Fruit fly (Drosophila melanogaster): ENCODE measurements around the gene Tsp3A.

The Tsp3A gene

DNA sequence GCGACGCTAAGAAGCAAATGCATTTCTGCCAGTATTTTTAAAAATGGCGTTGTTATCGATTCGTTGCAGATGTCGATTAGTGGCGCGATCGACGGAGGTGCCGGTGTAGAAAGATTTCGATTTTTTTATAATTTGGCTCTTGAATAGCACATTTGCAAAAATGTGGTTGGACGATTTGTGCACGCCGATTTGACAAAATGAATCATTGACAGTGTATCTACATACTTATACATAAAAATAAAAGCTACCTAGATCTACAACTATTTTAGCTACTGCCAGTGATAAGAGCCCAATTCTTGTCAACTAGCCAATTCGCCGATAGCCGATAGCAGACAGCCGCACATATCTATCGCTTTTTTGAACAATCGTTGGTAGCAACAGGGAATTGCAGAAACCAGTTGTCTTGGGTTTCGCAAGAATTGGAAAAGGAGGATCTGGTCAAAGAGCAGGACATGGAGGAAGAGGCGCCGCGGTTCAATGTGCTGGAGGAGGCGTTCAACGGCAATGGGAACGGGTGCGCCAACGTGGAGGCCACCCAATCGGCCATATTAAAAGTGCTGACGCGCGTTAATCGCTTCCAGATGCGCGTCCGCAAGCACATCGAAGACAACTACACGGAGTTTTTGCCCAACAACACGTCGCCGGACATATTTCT is 15.6 kb downstream of the Tsp3A start, which contains the start of the genes Klp3A and Zw10 (continued):
- TF ChIP-seq sisA (GFP tag; IDR thresholded peaks at IDR 0.05) (no peak), fu2 (GFP tag; optimal IDR thresholded peaks at IDR 0.05) (no peak), nom (GFP tag; optimal IDR thresholded peaks at IDR 0.05) (peak; percentile 6), Sox100B (GFP tag; optimal IDR thresholded peaks at IDR 0.05) (no peak), Med (GFP tag) (peak; percentile 85), zen (tag; optimal IDR thresholded peaks at IDR 0.05) (peak; percentile 2), mld (GFP tag; IDR thresholded peaks at IDR 0.05; ENCODE audit: partially characterized antibody) (peak; percentile 41; the same call in 1 of the 3 replicates), CG9727 (GFP tag; optimal IDR thresholded peaks at IDR 0.05) (peak; percentile 13), Hsf (GFP tag; optimal IDR thresholded peaks at IDR 0.05) (no peak), Scr (GFP tag; IDR thresholded peaks at IDR 0.05; ENCODE audit: partially characterized antibody) (peak; percentile 70), MESR4 (GFP tag; optimal IDR thresholded peaks at IDR 0.05) (peak; percentile 26), Optix (GFP tag; IDR thresholded peaks at IDR 0.05) (no peak), Adf1 (GFP tag; IDR thresholded peaks at IDR 0.05) (no peak), CG7839 (tag; optimal IDR thresholded peaks at IDR 0.05) (no peak), CG14860 (GFP tag; IDR thresholded peaks at IDR 0.05; ENCODE audit: partially characterized antibody) (peak; percentile 70; the same call in 2 of the 3 replicates), CG3838 (GFP tag; optimal IDR thresholded peaks at IDR 0.05) (no peak), gro (GFP tag; optimal IDR thresholded peaks at IDR 0.05) (no peak), CG16779 (GFP tag; IDR thresholded peaks at IDR 0.05) (no peak), zfh2 (GFP tag; optimal IDR thresholded peaks at IDR 0.05) (peak; percentile 30), z (GFP tag; IDR thresholded peaks at IDR 0.05) (no peak), CG6272 (GFP tag; IDR thresholded peaks at IDR 0.05) (peak; percentile 26; the same call in 1 of the 2 replicates), sens (GFP tag) (peak; percentile 86), C15 (GFP tag; IDR thresholded peaks at IDR 0.05) (no peak), CG9797 (GFP tag; optimal IDR thresholded peaks at IDR 0.05) (peak; percentile 14), lbe (GFP tag; optimal IDR thresholded peaks at IDR 0.05) (no peak), bowl (GFP tag; IDR thresholded peaks at IDR 0.05) (no peak), otp (GFP tag; IDR thresholded peaks at IDR 0.05) (no peak), gfzf (GFP tag; optimal IDR thresholded peaks at IDR 0.05) (peak; percentile 20), Neu2 (GFP tag; optimal IDR thresholded peaks at IDR 0.05; ENCODE audit: borderline replicate concordance) (no peak), HLH4C (GFP tag; IDR thresholded peaks at IDR 0.05; ENCODE audit: partially characterized antibody) (peak; percentile 86), Oaz (GFP tag; IDR thresholded peaks at IDR 0.05) (no peak), Usf (GFP tag; optimal IDR thresholded peaks at IDR 0.05) (no peak), lab (GFP tag; optimal IDR thresholded peaks at IDR 0.05) (no peak), wor (GFP tag; IDR thresholded peaks at IDR 0.05) (no peak), tna (GFP tag; IDR thresholded peaks at IDR 0.05; ENCODE audit: partially characterized antibody) (peak; percentile 79), Dbx (GFP tag; IDR thresholded peaks at IDR 0.05) (no peak), MTF-1 (GFP tag; optimal IDR thresholded peaks at IDR 0.05; ENCODE audit: borderline replicate concordance) (no peak), CG15514 (GFP tag; optimal IDR thresholded peaks at IDR 0.05) (peak; percentile 46), CG34224 (GFP tag; IDR thresholded peaks at IDR 0.05; ENCODE audit: partially characterized antibody) (peak; percentile 66; the same call in 2 of the 3 replicates), nmo (GFP tag; optimal IDR thresholded peaks at IDR 0.05) (peak; percentile 41), CG8765 (GFP tag; IDR thresholded peaks at IDR 0.05) (no peak), Dip3 (GFP tag; optimal IDR thresholded peaks at IDR 0.05) (no peak), MBD-R2 (GFP tag; IDR thresholded peaks at IDR 0.05) (peak; percentile 65), CG1647 (GFP tag; optimal IDR thresholded peaks at IDR 0.05) (no peak), CG14014 (GFP tag; IDR thresholded peaks at IDR 0.05) (no peak), croc (GFP tag; conservative IDR thresholded peaks at IDR 0.05) (no peak), CG11085 (GFP tag; IDR thresholded peaks at IDR 0.05) (no peak), CG11398 (GFP tag; optimal IDR thresholded peaks at IDR 0.05) (no peak), amos (GFP tag; IDR thresholded peaks at IDR 0.05; ENCODE audit: partially characterized antibody) (peak; percentile 18; the same call in 1 of the 2 replicates), CG10366 (GFP tag; IDR thresholded peaks at IDR 0.05) (no peak)
